Worm (Caenorhabditis elegans): Measurements from ENCODE around the gene C09G4.4.

ce11 chrIV:8511056-8511455 is 1.7 kb upstream of the C09G4.4 start, which contains the start of gene mes-6:
- TF ChIP-seq dao-5 (tag; optimal IDR thresholded peaks at IDR 0.05) (no peak), him-1 (tag; optimal IDR thresholded peaks at IDR 0.05) (no peak)
